Worm (Caenorhabditis elegans): ENCODE data around the gene T12G3.4.
A peak's percentile ranks its signal among the peaks of the same experiment; 100 is the strongest.

T12G3.4 gene

ce11 chrIV:12068590-12068989, 20.5 kb downstream of the T12G3.4 start, which contains the start of gene bath-37:
TSS of gene bath-37 (plus strand) at chrIV:12068890.
- TF ChIP-seq him-1 (tag; optimal IDR thresholded peaks at IDR 0.05) (no peak), cebp-2 (GFP tag; IDR thresholded peaks at IDR 0.05) (no peak), lsy-27 (tag; optimal IDR thresholded peaks at IDR 0.05; ENCODE audit: borderline replicate concordance, insufficient read depth) (no peak), ceh-79 (tag; optimal IDR thresholded peaks at IDR 0.05) (no peak), ztf-22 (GFP tag; optimal IDR thresholded peaks at IDR 0.05) (no peak), F37B4.10 (GFP tag; IDR thresholded peaks at IDR 0.05) (no peak), unc-62 (GFP tag; optimal IDR thresholded peaks at IDR 0.05) (no peak), dpff-1 (tag; optimal IDR thresholded peaks at IDR 0.05) (no peak), ekl-4 (GFP tag; IDR thresholded peaks at IDR 0.05) (no peak), efl-1 (GFP tag; optimal IDR thresholded peaks at IDR 0.05) (no peak), ceh-27 (GFP tag; optimal IDR thresholded peaks at IDR 0.05) (no peak), aptf-3 (GFP tag; IDR thresholded peaks at IDR 0.05) (no peak), ztf-3 (GFP tag; optimal IDR thresholded peaks at IDR 0.05) (no peak), sdz-38 (tag; optimal IDR thresholded peaks at IDR 0.05) (no peak), ztf-6 (GFP tag; IDR thresholded peaks at IDR 0.05) (no peak)

ce11 chrIV:12075497-12075896, 27.4 kb downstream of the T12G3.4 start, which contains the start of gene K08E4.7:
TSS of gene K08E4.7 (plus strand) at chrIV:12075797.
- TF ChIP-seq lin-54 (GFP tag; optimal IDR thresholded peaks at IDR 0.05): no peak
- no peak for TF ChIP-seq ama-1 (optimal IDR thresholded peaks at IDR 0.05)
- TF ChIP-seq ama-1 (GFP tag; optimal IDR thresholded peaks at IDR 0.05): no peak
- TF ChIP-seq egl-44 (GFP tag; IDR thresholded peaks at IDR 0.05): no peak
- no peak for TF ChIP-seq ZK185.1 (tag; optimal IDR thresholded peaks at IDR 0.05; ENCODE audit: poor library complexity, severe bottlenecking)
- no peak for TF ChIP-seq nfya-1 (tag; optimal IDR thresholded peaks at IDR 0.05; ENCODE audit: borderline replicate concordance, insufficient read depth)
- TF ChIP-seq ztf-25 (GFP tag; IDR thresholded peaks at IDR 0.05): no peak
- no peak for TF ChIP-seq lin-35 (GFP tag; optimal IDR thresholded peaks at IDR 0.05)
- no peak for TF ChIP-seq attf-3 (GFP tag; conservative IDR thresholded peaks at IDR 0.05)
- no peak for TF ChIP-seq ceh-27 (GFP tag; optimal IDR thresholded peaks at IDR 0.05)
- no peak for TF ChIP-seq bed-2 (GFP tag; IDR thresholded peaks at IDR 0.05)
- no peak for TF ChIP-seq chd-7 (tag; optimal IDR thresholded peaks at IDR 0.05)
- no peak for TF ChIP-seq D2030.7 (GFP tag; IDR thresholded peaks at IDR 0.05)
- TF ChIP-seq hmg-20 (GFP tag; IDR thresholded peaks at IDR 0.05): no peak
- no peak for TF ChIP-seq ekl-4 (GFP tag; IDR thresholded peaks at IDR 0.05)
- TF ChIP-seq fkh-3 (tag; optimal IDR thresholded peaks at IDR 0.05): no peak
- TF ChIP-seq F57C9.4 (tag; optimal IDR thresholded peaks at IDR 0.05): no peak
- TF ChIP-seq rcor-1 (GFP tag; IDR thresholded peaks at IDR 0.05): no peak
- TF ChIP-seq lir-1 (GFP tag; conservative IDR thresholded peaks at IDR 0.05): no peak
- no peak for TF ChIP-seq ztf-22 (GFP tag; optimal IDR thresholded peaks at IDR 0.05)

ce11 chrIV:12078112-12078812, 30.2 kb downstream of the T12G3.4 start, which contains the start of gene tmed-1:
TSS of gene tmed-1 (minus strand) at chrIV:12078162.
- TF ChIP-seq F33H1.4 (GFP tag; IDR thresholded peaks at IDR 0.05) (peak; percentile 62), Y56A3A.18 (GFP tag; IDR thresholded peaks at IDR 0.05) (no peak), pbrm-1 (GFP tag; IDR thresholded peaks at IDR 0.05) (no peak), egl-18 (GFP tag; IDR thresholded peaks at IDR 0.05) (no peak), ceh-91 (GFP tag; IDR thresholded peaks at IDR 0.05) (0 out of 2 replicates have a peak, but pooled peaks have one; percentile 32), lsl-1 (GFP tag; optimal IDR thresholded peaks at IDR 0.05) (peak; percentile 66), madf-6 (GFP tag; IDR thresholded peaks at IDR 0.05) (peak; percentile 42; the same call in 1 of the 2 replicates)
